Fruit fly (Drosophila melanogaster) whole organism, embryonic: ENCODE measurements around the gene CG11382.

Experiments used
- Blimp-1 ChIP-seq: fragments of 200-800 bp; sonication (Bioruptor generic); optimal IDR thresholded peaks from 3 replicates; lab custom pipeline; 2018; ENCODE audit warnings: missing biosample characterization, missing genetic modification characterization, mild to moderate bottlenecking, moderate library complexity, missing genetic modification reagents
- Bteb2 ChIP-seq: fragments of 200-800 bp; sonication (Bioruptor generic); optimal IDR thresholded peaks from 2 replicates; lab custom pipeline; 2016; ENCODE audit warnings: missing biosample characterization, missing genetic modification characterization
- CG10274 ChIP-seq: fragments of 200-800 bp; sonication (Bioruptor generic); optimal IDR thresholded peaks from 3 replicates; lab custom pipeline; 2017; ENCODE audit warnings: missing biosample characterization, mild to moderate bottlenecking, missing genetic modification characterization
- CG11456 ChIP-seq: fragments of 200-800 bp; sonication (Bioruptor generic); IDR thresholded peaks from 3 replicates; pipeline ENCODE4 v1.3.6; 2022; ENCODE audit warnings: missing biosample characterization, missing genetic modification characterization
- CG11504 ChIP-seq: fragments of 200-800 bp; sonication (Bioruptor generic); optimal IDR thresholded peaks from 3 replicates; lab custom pipeline; 2019; ENCODE audit warnings: missing biosample characterization, mild to moderate bottlenecking, missing genetic modification characterization, moderate library complexity
- CG14710 ChIP-seq: fragments of 200-800 bp; sonication (Bioruptor generic); optimal IDR thresholded peaks from 3 replicates; lab custom pipeline; 2019; ENCODE audit warnings: missing biosample characterization, mild to moderate bottlenecking, missing genetic modification characterization, moderate library complexity
- CG15479 ChIP-seq: fragments of 200-800 bp; sonication (Bioruptor generic); optimal IDR thresholded peaks from 3 replicates; lab custom pipeline; 2019; ENCODE audit warnings: missing biosample characterization, mild to moderate bottlenecking, missing genetic modification characterization, moderate library complexity
- CG16779 ChIP-seq: fragments of 200-800 bp; sonication (Bioruptor generic); IDR thresholded peaks from 2 replicates; pipeline ENCODE4 v1.3.6; 2022; ENCODE audit warnings: missing biosample characterization, missing genetic modification characterization
- CG17361 ChIP-seq: fragments of 200-800 bp; sonication (Bioruptor generic); IDR thresholded peaks from 3 replicates; pipeline ENCODE4 v1.3.6; 2022; ENCODE audit warnings: missing biosample characterization, missing genetic modification characterization
- CG18764 ChIP-seq: fragments of 200-800 bp; sonication (Bioruptor generic); optimal IDR thresholded peaks from 3 replicates; lab custom pipeline; 2016; ENCODE audit warnings: missing biosample characterization, missing genetic modification characterization
- CG2129 ChIP-seq: fragments of 200-800 bp; sonication (Bioruptor generic); IDR thresholded peaks from 2 replicates; pipeline ENCODE4 v1.3.6; 2022; ENCODE audit warnings: missing biosample characterization, missing genetic modification characterization; ENCODE audit not compliant: partially characterized antibody
- CG2889 ChIP-seq: fragments of 200-800 bp; sonication (Bioruptor generic); IDR thresholded peaks from 3 replicates; pipeline ENCODE4 v1.3.6; 2022; ENCODE audit warnings: missing biosample characterization, missing genetic modification characterization
- CG32532 ChIP-seq: fragments of 200-800 bp; sonication (Bioruptor generic); IDR thresholded peaks from 2 replicates; pipeline ENCODE4 v1.3.6; 2022; ENCODE audit warnings: missing biosample characterization, missing genetic modification characterization
- CG33213 ChIP-seq: fragments of 200-800 bp; sonication (Bioruptor generic); optimal IDR thresholded peaks from 3 replicates; lab custom pipeline; 2016; ENCODE audit warnings: missing biosample characterization, missing genetic modification characterization
- CG4617 ChIP-seq: fragments of 200-800 bp; sonication (Bioruptor generic); optimal IDR thresholded peaks from 3 replicates; lab custom pipeline; 2016; ENCODE audit warnings: missing biosample characterization, missing genetic modification characterization, borderline replicate concordance
- CG4707 ChIP-seq: fragments of 200-800 bp; sonication (Bioruptor generic); optimal IDR thresholded peaks from 2 replicates; lab custom pipeline; 2018; ENCODE audit warnings: missing biosample characterization, mild to moderate bottlenecking, missing genetic modification characterization, moderate library complexity
- CG4820 ChIP-seq: fragments of 200-800 bp; sonication (Bioruptor generic); optimal IDR thresholded peaks from 3 replicates; lab custom pipeline; 2016; ENCODE audit warnings: missing biosample characterization, missing genetic modification characterization
- CG6791 ChIP-seq: fragments of 200-800 bp; sonication (Bioruptor generic); IDR thresholded peaks from 3 replicates; pipeline ENCODE4 v1.3.6; 2022; ENCODE audit warnings: missing biosample characterization, missing genetic modification characterization; ENCODE audit not compliant: partially characterized antibody
- CG6813 ChIP-seq: fragments of 200-800 bp; sonication (Bioruptor generic); optimal IDR thresholded peaks from 2 replicates; lab custom pipeline; 2017; ENCODE audit warnings: missing biosample characterization, missing genetic modification characterization, mild to moderate bottlenecking, moderate library complexity, missing genetic modification reagents
- CG7963 ChIP-seq: fragments of 200-800 bp; sonication (Bioruptor generic); IDR thresholded peaks from 3 replicates; pipeline ENCODE4 v1.3.6; 2022; ENCODE audit warnings: missing biosample characterization, missing genetic modification characterization; ENCODE audit not compliant: partially characterized antibody
- CG8359 ChIP-seq: fragments of 200-800 bp; sonication (Bioruptor generic); optimal IDR thresholded peaks from 2 replicates; lab custom pipeline; 2017; ENCODE audit warnings: missing biosample characterization, mild to moderate bottlenecking, missing genetic modification characterization, borderline replicate concordance
- E2f1 ChIP-seq: fragments of 200-800 bp; sonication (Bioruptor generic); IDR thresholded peaks from 2 replicates; pipeline ENCODE4 v1.3.6; 2022; ENCODE audit warnings: missing biosample characterization, missing genetic modification characterization
- Fer1 ChIP-seq: fragments of 200-800 bp; sonication (Bioruptor generic); optimal IDR thresholded peaks from 2 replicates; lab custom pipeline; 2017; ENCODE audit warnings: missing biosample characterization, mild to moderate bottlenecking, missing genetic modification characterization
- Fer2 ChIP-seq: fragments of 200-800 bp; sonication (Bioruptor generic); optimal IDR thresholded peaks from 2 replicates; lab custom pipeline; 2018; ENCODE audit warnings: missing biosample characterization, mild to moderate bottlenecking, missing genetic modification characterization, moderate library complexity
- Hand ChIP-seq: fragments of 200-800 bp; sonication (Bioruptor generic); optimal IDR thresholded peaks from 2 replicates; lab custom pipeline; 2017; ENCODE audit warnings: mild to moderate bottlenecking, missing biosample characterization, missing genetic modification reagents, missing genetic modification characterization
- Lim3 ChIP-seq: fragments of 200-800 bp; sonication (Bioruptor generic); IDR thresholded peaks from 2 replicates; pipeline ENCODE4 v1.3.6; 2022; ENCODE audit warnings: missing biosample characterization, missing genetic modification characterization
- Lpt ChIP-seq: fragments of >200 bp; optimal IDR thresholded peaks from 2 replicates; lab custom pipeline; 2018; ENCODE audit warnings: missing biosample characterization, missing genetic modification characterization
- MTF-1 ChIP-seq: fragments of 200-800 bp; sonication (Bioruptor generic); optimal IDR thresholded peaks from 2 replicates; lab custom pipeline; 2018; ENCODE audit warnings: missing biosample characterization, mild to moderate bottlenecking, missing genetic modification characterization, borderline replicate concordance
- Oaz ChIP-seq: fragments of 200-800 bp; sonication (Bioruptor generic); IDR thresholded peaks from 2 replicates; pipeline ENCODE4 v1.3.6; 2022; ENCODE audit warnings: missing biosample characterization, missing genetic modification characterization
- Opbp ChIP-seq: fragments of 200-800 bp; sonication (Bioruptor generic); IDR thresholded peaks from 3 replicates; pipeline ENCODE4 v1.3.6; 2022; ENCODE audit warnings: missing biosample characterization, missing genetic modification characterization; ENCODE audit not compliant: partially characterized antibody
- PHDP ChIP-seq: fragments of 200-800 bp; sonication (Bioruptor generic); optimal IDR thresholded peaks from 3 replicates; lab custom pipeline; 2018; ENCODE audit warnings: missing biosample characterization, mild to moderate bottlenecking, missing genetic modification characterization, moderate library complexity
- Sox102F ChIP-seq: fragments of 200-800 bp; sonication (Bioruptor generic); optimal IDR thresholded peaks from 2 replicates; lab custom pipeline; 2018; ENCODE audit warnings: missing biosample characterization, mild to moderate bottlenecking, missing genetic modification characterization, moderate library complexity
- bbx ChIP-seq: fragments of 200-800 bp; sonication (Bioruptor generic); IDR thresholded peaks from 2 replicates; pipeline ENCODE4 v1.3.6; 2022; ENCODE audit warnings: missing biosample characterization, missing genetic modification characterization; ENCODE audit not compliant: partially characterized antibody
- chm ChIP-seq: fragments of 200-800 bp; sonication (Bioruptor generic); IDR thresholded peaks from 2 replicates; pipeline ENCODE4 v1.3.6; 2022; ENCODE audit warnings: missing biosample characterization, missing genetic modification characterization
- da ChIP-seq: fragments of 200-800 bp; sonication (Bioruptor generic); optimal IDR thresholded peaks from 2 replicates; lab custom pipeline; 2016; ENCODE audit warnings: missing biosample characterization, missing genetic modification characterization
- dati ChIP-seq: fragments of 200-800 bp; sonication (Bioruptor generic); IDR thresholded peaks from 2 replicates; pipeline ENCODE4 v1.3.6; 2022; ENCODE audit warnings: missing biosample characterization, missing genetic modification characterization
- eyg ChIP-seq: fragments of 200-800 bp; sonication (Bioruptor generic); optimal IDR thresholded peaks from 3 replicates; lab custom pipeline; 2016; ENCODE audit warnings: missing biosample characterization, missing genetic modification characterization
- gsb ChIP-seq: fragments of 200-800 bp; sonication (Bioruptor generic); IDR thresholded peaks from 2 replicates; pipeline ENCODE4 v1.3.6; 2022; ENCODE audit warnings: missing biosample characterization, missing genetic modification characterization
- klu ChIP-seq: fragments of 200-800 bp; sonication (Bioruptor generic); IDR thresholded peaks from 2 replicates; pipeline ENCODE4 v1.3.6; 2022; ENCODE audit warnings: missing biosample characterization, missing genetic modification characterization
- onecut ChIP-seq: fragments of 200-800 bp; sonication (Bioruptor generic); IDR thresholded peaks from 2 replicates; pipeline ENCODE4 v1.3.6; 2022; ENCODE audit warnings: missing biosample characterization, missing genetic modification characterization
- pros ChIP-seq: fragments of 200-800 bp; sonication (Bioruptor generic); optimal IDR thresholded peaks from 3 replicates; lab custom pipeline; 2019; ENCODE audit warnings: missing biosample characterization, mild to moderate bottlenecking, missing genetic modification characterization, moderate library complexity
- slbo ChIP-seq: fragments of 200-800 bp; sonication (Bioruptor generic); IDR thresholded peaks from 2 replicates; pipeline ENCODE4 v1.3.6; 2022; ENCODE audit warnings: missing biosample characterization, missing genetic modification characterization
- tap ChIP-seq: fragments of 200-800 bp; optimal IDR thresholded peaks from 3 replicates; lab custom pipeline; 2019; ENCODE audit warnings: missing biosample characterization, mild to moderate bottlenecking, missing genetic modification characterization, moderate library complexity
- tll ChIP-seq, 2 experiments: fragments of 200-800 bp in 1 of 2; fragments of >200 bp in 1 of 2; sonication (Bioruptor generic) in 1 of 2; optimal IDR thresholded peaks; 2 replicates each; lab custom pipeline; 2017 to 2019; ENCODE audit warnings: missing biosample characterization in 2 of 2, missing genetic modification characterization in 2 of 2, mild to moderate bottlenecking in 1 of 2, moderate library complexity in 1 of 2
- wek ChIP-seq: fragments of 200-800 bp; sonication (Bioruptor generic); optimal IDR thresholded peaks from 3 replicates; lab custom pipeline; 2018; ENCODE audit warnings: missing biosample characterization, mild to moderate bottlenecking, missing genetic modification characterization, moderate library complexity
- wor ChIP-seq: fragments of 200-800 bp; sonication (Bioruptor generic); IDR thresholded peaks from 2 replicates; pipeline ENCODE4 v1.3.6; 2022; ENCODE audit warnings: missing biosample characterization, missing genetic modification characterization
- zfh2 ChIP-seq: fragments of 200-800 bp; sonication (Bioruptor generic); optimal IDR thresholded peaks from 2 replicates; lab custom pipeline; 2016; ENCODE audit warnings: missing biosample characterization, missing genetic modification characterization

The CG11382 gene

DNA sequence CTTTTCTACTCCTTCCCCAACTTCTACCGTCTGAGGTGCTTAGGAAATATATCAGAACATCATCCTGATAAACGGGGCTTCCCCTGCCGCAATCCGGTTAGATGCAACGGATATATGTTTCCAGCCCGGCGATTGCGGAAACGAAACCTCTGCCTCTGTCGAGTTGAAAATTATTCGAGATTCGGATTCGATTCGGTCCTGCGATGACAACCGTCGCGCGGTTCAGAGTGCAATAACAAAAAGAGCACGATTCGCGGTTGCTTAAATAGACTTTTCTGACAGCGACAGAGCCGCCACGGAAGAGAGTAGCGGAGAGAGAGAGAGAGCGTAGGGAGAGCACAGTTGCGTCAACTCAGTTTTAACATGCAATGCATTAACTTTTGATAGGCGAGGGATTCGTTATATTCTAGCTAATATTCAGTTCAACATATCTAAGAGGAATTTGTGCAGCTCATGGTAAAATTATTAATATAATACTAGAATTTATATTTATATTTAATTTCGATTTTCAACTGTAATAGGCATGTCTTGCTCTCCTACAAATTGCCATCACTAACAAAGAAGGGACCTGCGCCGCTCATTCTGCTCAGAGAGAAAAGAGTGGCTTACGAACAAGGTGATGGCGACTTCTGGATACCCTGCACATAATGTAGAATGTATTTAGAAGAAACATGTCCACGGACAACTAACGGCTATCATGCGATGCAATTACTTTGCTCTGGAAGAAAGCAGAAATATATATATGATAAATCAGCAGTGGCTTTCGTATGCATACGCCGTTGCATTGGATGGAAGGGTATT, 25.2 kb downstream of the CG11382 start (continued):
- TF ChIP-seq tap: peak; percentile 81
- TF ChIP-seq Blimp-1: peak; percentile 80
- TF ChIP-seq Bteb2 (GFP tag; lab: Kevin White, UChicago): peak; percentile 4
- TF ChIP-seq CG16779: no peak
- peak; percentile 84 for TF ChIP-seq Sox102F (GFP tag; lab: Kevin White, UChicago)
- TF ChIP-seq CG33213 (GFP tag; lab: Kevin White, UChicago): peak; percentile 66
- TF ChIP-seq CG2889 (GFP tag; lab: Robert Waterston, UW): peak; percentile 65; the same call in 1 of the 3 replicates
- peak; percentile 85 for TF ChIP-seq PHDP (tag; lab: Kevin White, UChicago)
- no peak for TF ChIP-seq CG4617 (GFP tag; lab: Kevin White, UChicago)
- no peak for TF ChIP-seq CG7963 (GFP tag; lab: Robert Waterston, UW)
- peak; percentile 83 for TF ChIP-seq CG11456 (GFP tag; lab: Robert Waterston, UW)
- peak; percentile 44 for TF ChIP-seq Fer2 (tag; lab: Kevin White, UChicago)
- TF ChIP-seq CG14710 (tag; lab: Kevin White, UChicago): peak; percentile 81
- TF ChIP-seq CG8359: peak; percentile 59
- TF ChIP-seq bbx: peak; percentile 36; the same call in 1 of the 2 replicates
- peak; percentile 60 for TF ChIP-seq CG4820 (GFP tag; lab: Kevin White, UChicago)
- TF ChIP-seq chm (GFP tag; lab: Robert Waterston, UW): peak; percentile 89
- TF ChIP-seq Oaz: peak; percentile 75
- no peak for TF ChIP-seq Lim3
- no peak for TF ChIP-seq gsb (GFP tag; lab: Robert Waterston, UW)
- peak; percentile 74 for TF ChIP-seq slbo (GFP tag; lab: Robert Waterston, UW)
- no peak for TF ChIP-seq pros
- TF ChIP-seq CG2129: peak; percentile 50
- TF ChIP-seq eyg (GFP tag; lab: Kevin White, UChicago): peak; percentile 63
- peak; percentile 47 for TF ChIP-seq MTF-1 (GFP tag; lab: Kevin White, UChicago)
- TF ChIP-seq CG15479 (GFP tag; lab: Kevin White, UChicago): peak; percentile 21
- peak; percentile 52 for TF ChIP-seq wek (GFP tag; lab: Kevin White, UChicago)
- peak; percentile 32 for TF ChIP-seq Hand (GFP tag; lab: Kevin White, UChicago)
- TF ChIP-seq wor (GFP tag; lab: Robert Waterston, UW): peak; percentile 54; the same call in 1 of the 2 replicates
- TF ChIP-seq CG11504 (tag; lab: Kevin White, UChicago): peak; percentile 86
- TF ChIP-seq klu (GFP tag; lab: Robert Waterston, UW): peak; percentile 47; the same call in 1 of the 2 replicates
- peak; percentile 65 for TF ChIP-seq zfh2 (GFP tag; lab: Kevin White, UChicago)
- peak; percentile 67 for TF ChIP-seq CG6813 (GFP tag; lab: Kevin White, UChicago)
- no peak for TF ChIP-seq Lpt (GFP tag; lab: Kevin White, UChicago)
- TF ChIP-seq CG32532 (GFP tag; lab: Robert Waterston, UW): peak; percentile 76
- TF ChIP-seq E2f1 (GFP tag; lab: Robert Waterston, UW): peak; percentile 78
- no peak for TF ChIP-seq CG6791 (GFP tag; lab: Robert Waterston, UW)
- peak; percentile 69 for TF ChIP-seq da (GFP tag; lab: Kevin White, UChicago)
- TF ChIP-seq CG10274 (GFP tag; lab: Kevin White, UChicago): peak; percentile 98
- TF ChIP-seq CG4707: peak; percentile 67
- TF ChIP-seq CG18764 (GFP tag; lab: Kevin White, UChicago): peak; percentile 13
- TF ChIP-seq dati (GFP tag; lab: Robert Waterston, UW): peak; percentile 64
- 0 out of 3 replicates have a peak, but pooled peaks have one; percentile 37 for TF ChIP-seq Opbp
- TF ChIP-seq onecut (GFP tag; lab: Robert Waterston, UW): peak; percentile 79
- peak; percentile 82 for TF ChIP-seq CG17361 (GFP tag; lab: Robert Waterston, UW)
- TF ChIP-seq tll (GFP tag; optimal IDR thresholded peaks at IDR 0.05; lab: Kevin White, UChicago): peak in 1 of 2 experiments; percentile 50
- peak; percentile 78 for TF ChIP-seq Fer1 (GFP tag; lab: Kevin White, UChicago)
